Fruit fly (Drosophila melanogaster): ENCODE data around the gene Sam-S.

The Sam-S gene

DNA sequence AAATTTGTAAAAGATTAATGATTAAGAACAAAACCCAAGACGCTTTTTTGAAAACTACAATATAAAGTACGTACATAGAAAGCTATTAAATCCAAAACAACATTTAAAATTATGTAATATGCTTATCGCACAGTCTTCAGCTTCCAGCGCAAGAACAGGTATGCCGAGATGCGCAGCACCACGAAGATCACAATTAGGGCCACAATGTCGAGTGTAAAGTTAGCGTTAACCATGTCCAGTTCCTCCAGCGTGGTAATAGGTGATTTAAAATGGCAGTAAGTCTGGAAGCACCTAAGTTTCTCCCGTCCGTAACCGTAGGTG is 16.3 kb downstream of the Sam-S start:
- TF ChIP-seq h (GFP tag; optimal IDR thresholded peaks at IDR 0.05) (no peak), Vsx2 (GFP tag; optimal IDR thresholded peaks at IDR 0.05; ENCODE audit: partially characterized antibody) (no peak), Dif (GFP tag; optimal IDR thresholded peaks at IDR 0.05; ENCODE audit: partially characterized antibody) (no peak), CrebA (GFP tag; optimal IDR thresholded peaks at IDR 0.05; ENCODE audit: borderline replicate concordance) (no peak), Abd-B (GFP tag; optimal IDR thresholded peaks at IDR 0.05) (no peak), Rel (GFP tag; optimal IDR thresholded peaks at IDR 0.05) (no peak), Rel (tag; optimal IDR thresholded peaks at IDR 0.05) (no peak), sage (GFP tag; optimal IDR thresholded peaks at IDR 0.05) (no peak), br (GFP tag; optimal IDR thresholded peaks at IDR 0.05) (no peak), GATAd (GFP tag; optimal IDR thresholded peaks at IDR 0.05) (no peak), dl (GFP tag; optimal IDR thresholded peaks at IDR 0.05; ENCODE audit: insufficient read depth in 1 of 2, partially characterized antibody in 2 of 2) (no peak)

DNA sequence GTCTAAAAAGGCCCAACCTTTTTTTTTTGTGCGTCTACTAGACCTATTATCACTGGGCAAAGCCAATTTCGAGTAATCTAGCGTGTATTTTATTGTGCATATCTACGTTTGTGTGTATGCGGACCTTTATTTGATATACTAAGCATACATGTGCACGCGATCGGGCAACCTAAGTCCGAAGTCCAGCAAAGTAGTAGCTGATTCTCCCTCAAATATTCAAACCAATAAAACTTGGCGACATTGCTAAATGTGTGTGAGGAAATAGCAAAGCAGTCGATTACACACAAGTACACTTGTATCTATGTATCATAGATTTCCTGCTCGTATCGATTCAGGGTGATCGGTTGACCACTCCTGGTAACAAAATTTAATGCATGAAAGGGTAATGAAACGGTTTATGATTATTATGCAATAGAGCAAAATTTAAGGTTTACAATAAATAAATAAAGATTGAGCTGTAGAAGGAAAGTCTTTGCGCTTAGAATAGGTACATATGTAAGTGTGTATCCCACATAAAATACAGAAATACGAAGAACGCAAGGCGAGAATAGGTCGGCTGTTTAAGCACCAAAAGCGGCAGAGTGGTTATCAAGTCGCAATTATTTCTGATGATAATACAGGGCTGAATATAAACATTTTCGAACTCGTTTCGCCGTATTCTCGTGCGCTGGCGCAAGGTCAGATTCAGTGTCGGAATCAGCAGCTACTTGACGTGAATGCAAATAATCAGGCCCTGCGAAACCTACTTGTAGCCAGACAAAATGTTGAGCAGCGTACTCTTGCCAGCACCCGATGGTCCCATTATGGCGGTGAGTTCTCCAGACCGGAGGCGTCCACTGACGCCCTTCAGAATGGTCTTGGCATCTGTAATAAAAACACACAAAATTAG is 18.9 kb downstream of the Sam-S start:
- TF ChIP-seq Hnf4 (GFP tag; optimal IDR thresholded peaks at IDR 0.05) (peak; percentile 32), Sp1 (GFP tag; optimal IDR thresholded peaks at IDR 0.05) (no peak)

DNA sequence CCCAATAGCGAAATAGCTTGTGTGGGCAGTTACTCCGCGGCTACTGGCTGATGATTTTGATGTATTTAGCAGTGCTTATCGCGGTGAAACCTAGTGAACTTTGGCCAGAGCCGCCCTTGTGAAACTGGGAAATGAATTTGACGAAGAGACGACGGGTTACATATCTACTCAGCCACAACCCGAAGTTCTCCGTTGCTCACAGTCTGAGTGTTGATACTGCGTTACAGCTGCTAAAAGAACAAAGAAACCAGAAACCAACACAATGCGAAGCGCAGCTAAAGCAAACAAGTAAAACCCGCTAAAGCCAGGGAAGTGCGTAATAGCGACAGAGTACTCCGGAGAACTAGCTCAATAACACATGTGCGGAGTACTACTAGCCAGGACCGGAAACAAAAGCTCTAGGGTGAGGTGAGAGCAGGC is 21.6 kb downstream of the Sam-S start:
- TF ChIP-seq jim (GFP tag; optimal IDR thresholded peaks at IDR 0.05) (no peak), dl (GFP tag; optimal IDR thresholded peaks at IDR 0.05; ENCODE audit: insufficient read depth in 1 of 2, partially characterized antibody in 2 of 2) (no peak), rgr (GFP tag; optimal IDR thresholded peaks at IDR 0.05) (peak; percentile 5), woc (GFP tag; optimal IDR thresholded peaks at IDR 0.05) (no peak), Jra (GFP tag; optimal IDR thresholded peaks at IDR 0.05) (no peak), Hr83 (GFP tag; optimal IDR thresholded peaks at IDR 0.05; ENCODE audit: poor library complexity, severe bottlenecking) (peak; percentile 67), Hnf4 (GFP tag; optimal IDR thresholded peaks at IDR 0.05) (no peak), h (GFP tag; optimal IDR thresholded peaks at IDR 0.05) (peak; percentile 16), br (GFP tag; optimal IDR thresholded peaks at IDR 0.05) (peak; percentile 13), usp (GFP tag; optimal IDR thresholded peaks at IDR 0.05) (no peak), HLH106 (tag; optimal IDR thresholded peaks at IDR 0.05) (no peak), CG9705 (GFP tag; optimal IDR thresholded peaks at IDR 0.05) (no peak), OdsH (GFP tag; optimal IDR thresholded peaks at IDR 0.05) (peak; percentile 17), dsf (GFP tag; optimal IDR thresholded peaks at IDR 0.05; ENCODE audit: borderline replicate concordance) (no peak), Mio (GFP tag; optimal IDR thresholded peaks at IDR 0.05) (no peak), sv (GFP tag; optimal IDR thresholded peaks at IDR 0.05) (no peak), sage (GFP tag; optimal IDR thresholded peaks at IDR 0.05) (no peak), pan (optimal IDR thresholded peaks at IDR 0.05) (no peak), Vsx2 (GFP tag; optimal IDR thresholded peaks at IDR 0.05; ENCODE audit: partially characterized antibody) (no peak)

DNA sequence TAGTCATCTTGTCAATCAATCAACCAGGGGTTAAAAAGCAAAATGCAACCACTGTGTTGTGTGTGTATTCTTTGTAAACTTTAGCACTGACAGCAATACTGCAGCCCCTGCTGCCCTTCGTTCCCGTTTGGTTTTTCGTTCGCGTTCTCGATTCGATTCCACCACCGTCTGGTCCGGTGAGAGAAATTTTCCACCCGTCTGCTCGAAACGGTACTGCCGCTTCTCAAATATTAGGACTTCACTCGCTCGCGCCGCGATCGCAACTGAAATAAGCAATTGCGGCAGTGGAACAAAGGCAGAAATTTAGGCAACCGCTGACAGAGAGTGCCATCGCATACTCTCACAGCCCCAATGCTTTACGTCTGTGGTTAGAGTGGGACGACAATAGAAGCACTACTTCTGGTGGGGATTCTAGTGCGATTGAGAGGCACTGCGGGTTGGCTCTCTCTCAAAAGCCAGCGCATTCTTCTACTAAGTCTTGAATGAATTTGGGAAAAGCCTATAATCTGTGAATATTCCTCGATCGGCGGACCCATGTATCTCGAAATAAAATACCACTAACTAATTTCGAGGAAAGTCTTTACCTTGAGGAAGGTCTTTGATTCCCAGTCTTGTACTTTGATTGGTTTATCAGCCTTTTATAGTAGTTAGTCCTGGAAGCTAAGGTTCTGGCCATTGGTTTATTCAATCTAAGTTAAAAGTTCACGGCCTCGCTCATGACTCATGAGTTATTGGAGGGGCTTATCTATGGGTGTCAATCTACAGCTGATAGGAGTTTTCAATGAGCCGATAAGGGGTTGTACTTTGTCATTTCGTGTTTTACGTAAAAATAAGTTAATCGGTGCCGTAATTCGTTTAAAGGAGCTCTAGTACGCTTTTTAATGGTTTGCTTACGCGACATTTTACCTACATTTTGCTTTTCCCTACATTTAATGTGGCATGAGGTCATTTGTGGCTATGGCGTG is 22.6 kb downstream of the Sam-S start:
- TF ChIP-seq CG32264 (GFP tag; optimal IDR thresholded peaks at IDR 0.05) = peak; percentile 24
- peak; percentile 53 for TF ChIP-seq jim (GFP tag; optimal IDR thresholded peaks at IDR 0.05)
- TF ChIP-seq rgr (GFP tag; optimal IDR thresholded peaks at IDR 0.05) = peak; percentile 72
- TF ChIP-seq CrebA (GFP tag; optimal IDR thresholded peaks at IDR 0.05; ENCODE audit: borderline replicate concordance) = no peak
- peak; percentile 69 for TF ChIP-seq fru (GFP tag; optimal IDR thresholded peaks at IDR 0.05)
- TF ChIP-seq Vsx2 (GFP tag; optimal IDR thresholded peaks at IDR 0.05; ENCODE audit: partially characterized antibody) = peak; percentile 95
- no peak for TF ChIP-seq pan (optimal IDR thresholded peaks at IDR 0.05)
- TF ChIP-seq Jra (GFP tag; optimal IDR thresholded peaks at IDR 0.05) = peak; percentile 87
- peak; percentile 58 for TF ChIP-seq brk (GFP tag; optimal IDR thresholded peaks at IDR 0.05)
- TF ChIP-seq dmrt93B (GFP tag; optimal IDR thresholded peaks at IDR 0.05) = no peak
- TF ChIP-seq CG9705 (GFP tag; optimal IDR thresholded peaks at IDR 0.05) = no peak
- peak; percentile 46 to 92 for TF ChIP-seq dl (GFP tag; optimal IDR thresholded peaks at IDR 0.05; ENCODE audit: insufficient read depth in 1 of 2, partially characterized antibody in 2 of 2)
- TF ChIP-seq lola (GFP tag; optimal IDR thresholded peaks at IDR 0.05) = no peak
- peak; percentile 10 for TF ChIP-seq ey (GFP tag; optimal IDR thresholded peaks at IDR 0.05)
- peak; percentile 42 for TF ChIP-seq tai (GFP tag; optimal IDR thresholded peaks at IDR 0.05)
- no peak for TF ChIP-seq dsf (GFP tag; optimal IDR thresholded peaks at IDR 0.05; ENCODE audit: borderline replicate concordance)
- TF ChIP-seq br (GFP tag; optimal IDR thresholded peaks at IDR 0.05) = peak; percentile 77
- TF ChIP-seq Hr78 (GFP tag; optimal IDR thresholded peaks at IDR 0.05) = no peak
- peak; percentile 50 for TF ChIP-seq foxo (GFP tag; optimal IDR thresholded peaks at IDR 0.05)
- TF ChIP-seq HLH106 (tag; optimal IDR thresholded peaks at IDR 0.05) = peak; percentile 39
- TF ChIP-seq Dif (GFP tag; optimal IDR thresholded peaks at IDR 0.05; ENCODE audit: partially characterized antibody) = peak; percentile 97
- TF ChIP-seq Sp1 (GFP tag; optimal IDR thresholded peaks at IDR 0.05) = peak; percentile 71
- peak; percentile 19 for TF ChIP-seq psq (GFP tag; optimal IDR thresholded peaks at IDR 0.05)
- peak; percentile 94 for TF ChIP-seq Hr83 (GFP tag; optimal IDR thresholded peaks at IDR 0.05; ENCODE audit: poor library complexity, severe bottlenecking)
- no peak for TF ChIP-seq N (GFP tag; optimal IDR thresholded peaks at IDR 0.05)
- no peak for TF ChIP-seq Abd-B (GFP tag; optimal IDR thresholded peaks at IDR 0.05)
- no peak for TF ChIP-seq Dfd (GFP tag; optimal IDR thresholded peaks at IDR 0.05)

Data from whole organism, wandering third instar larva.